Worm (Caenorhabditis elegans): ENCODE measurements around the gene C01G5.25.

C01G5.25 gene

DNA sequence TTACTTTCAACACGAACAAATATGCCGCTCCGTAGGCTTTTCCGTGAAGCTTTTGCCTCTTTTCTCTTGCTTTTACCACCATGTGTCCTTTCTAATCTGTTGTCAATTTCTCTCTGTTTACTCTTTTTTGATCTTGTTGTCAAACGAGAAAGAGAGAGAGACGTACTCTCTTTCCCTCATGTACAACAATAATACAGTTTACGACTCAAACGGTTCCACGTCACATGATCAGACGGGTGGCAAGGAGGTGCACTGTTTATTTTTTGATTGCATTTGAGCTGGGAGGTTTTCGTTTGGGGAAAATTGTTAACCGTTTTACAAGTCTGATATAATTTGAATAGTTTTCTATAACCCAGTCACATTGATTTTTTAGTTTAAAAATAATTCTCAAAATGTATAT, 40.6 kb upstream of the C01G5.25 start:
- TF ChIP-seq elt-2 (tag; optimal IDR thresholded peaks at IDR 0.05) (peak; percentile 58), skn-1 (tag; optimal IDR thresholded peaks at IDR 0.05) (no peak), unc-62 (GFP tag; optimal IDR thresholded peaks at IDR 0.05) (no peak), pqm-1 (tag; optimal IDR thresholded peaks at IDR 0.05) (peak; percentile 56), pha-4 (tag; optimal IDR thresholded peaks at IDR 0.05) (peak; percentile 100)

DNA sequence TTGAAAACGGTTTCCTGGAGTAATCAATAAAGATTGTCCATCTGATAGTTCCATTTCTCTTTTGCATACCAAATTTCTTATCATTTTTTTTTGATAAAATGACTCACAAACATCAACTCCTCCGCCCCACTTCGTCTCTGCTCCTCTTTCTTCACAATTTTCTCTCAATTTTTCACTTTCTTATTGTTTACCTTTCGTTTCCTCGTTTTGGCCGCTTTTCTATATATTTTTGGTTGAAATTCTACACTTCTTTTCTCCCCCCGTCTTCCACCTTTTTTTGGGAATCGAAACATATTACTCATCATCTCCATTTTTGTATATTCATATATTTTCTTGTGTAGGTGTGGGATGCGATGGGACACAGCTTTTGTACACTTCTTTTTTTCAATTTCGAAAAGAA, 38.8 kb upstream of the C01G5.25 start:
- TF ChIP-seq snpc-4 (tag; optimal IDR thresholded peaks at IDR 0.05) (no peak), pqm-1 (tag; optimal IDR thresholded peaks at IDR 0.05) (peak; percentile 58), nhr-23 (tag; optimal IDR thresholded peaks at IDR 0.05) (no peak), egl-5 (tag; optimal IDR thresholded peaks at IDR 0.05) (no peak), elt-2 (tag; optimal IDR thresholded peaks at IDR 0.05) (peak; percentile 80), ceh-16 (tag; optimal IDR thresholded peaks at IDR 0.05) (no peak), pha-4 (tag; optimal IDR thresholded peaks at IDR 0.05) (peak; percentile 72), skn-1 (tag; optimal IDR thresholded peaks at IDR 0.05) (no peak), zag-1 (tag; optimal IDR thresholded peaks at IDR 0.05) (no peak), jun-1 (tag; optimal IDR thresholded peaks at IDR 0.05) (peak; percentile 2)

- TF ChIP-seq elt-2 (tag; optimal IDR thresholded peaks at IDR 0.05) = peak; percentile 36
- TF ChIP-seq ama-1 (optimal IDR thresholded peaks at IDR 0.05) = no peak
Observed at ce11 chrIV:6506424-6506823, 35.1 kb upstream of the C01G5.25 start, which contains the start of gene pqn-89. TSS of gene pqn-89 (plus strand) at chrIV:6506724.

ce11 chrIV:6511767-6512166, 29.7 kb upstream of the C01G5.25 start:
- TF ChIP-seq ceh-16 (tag; optimal IDR thresholded peaks at IDR 0.05) = no peak
- TF ChIP-seq fkh-10 (GFP tag; optimal IDR thresholded peaks at IDR 0.05) = no peak
- TF ChIP-seq mdl-1 (tag; optimal IDR thresholded peaks at IDR 0.05) = no peak
- no peak for TF ChIP-seq unc-39 (tag; optimal IDR thresholded peaks at IDR 0.05)
- TF ChIP-seq elt-3 (tag; optimal IDR thresholded peaks at IDR 0.05) = no peak
- TF ChIP-seq elt-2 (tag; optimal IDR thresholded peaks at IDR 0.05) = no peak
- no peak for TF ChIP-seq lin-15B (tag; optimal IDR thresholded peaks at IDR 0.05)
- TF ChIP-seq sea-2 (GFP tag; optimal IDR thresholded peaks at IDR 0.05) = no peak
- TF ChIP-seq egl-5 (tag; optimal IDR thresholded peaks at IDR 0.05) = no peak
- no peak for TF ChIP-seq jun-1 (tag; optimal IDR thresholded peaks at IDR 0.05)
- TF ChIP-seq hmg-11 (tag; optimal IDR thresholded peaks at IDR 0.05) = no peak
- no peak for TF ChIP-seq ceh-9 (tag; optimal IDR thresholded peaks at IDR 0.05)
- no peak for TF ChIP-seq pha-4 (tag; optimal IDR thresholded peaks at IDR 0.05)
- TF ChIP-seq snpc-4 (tag; optimal IDR thresholded peaks at IDR 0.05) = no peak

DNA sequence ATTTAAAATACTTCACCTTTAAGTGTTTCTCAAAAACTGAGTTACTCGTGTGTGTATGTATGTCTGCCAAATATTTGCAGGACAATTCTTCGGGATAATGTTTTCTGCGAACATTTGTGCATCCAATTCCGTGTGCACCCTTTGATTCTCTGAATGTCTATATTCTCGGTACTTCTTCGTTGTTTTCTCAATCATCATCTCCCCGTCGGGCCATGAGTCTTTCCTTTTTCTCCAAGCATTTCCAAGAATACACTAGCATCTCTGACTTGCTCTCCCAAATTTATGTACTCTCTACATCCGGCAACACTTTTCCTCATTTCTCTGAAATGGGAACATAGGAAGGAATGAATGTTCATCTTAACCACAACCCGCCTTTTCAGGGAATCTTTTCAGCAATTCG, 26.8 kb upstream of the C01G5.25 start:
- TF ChIP-seq nhr-67 (tag; optimal IDR thresholded peaks at IDR 0.05) (no peak), lin-15B (tag; optimal IDR thresholded peaks at IDR 0.05) (no peak), egl-5 (tag; optimal IDR thresholded peaks at IDR 0.05) (no peak), ztf-4 (tag; optimal IDR thresholded peaks at IDR 0.05) (no peak), nhr-11 (tag; optimal IDR thresholded peaks at IDR 0.05) (peak; percentile 81), lsy-12 (tag; optimal IDR thresholded peaks at IDR 0.05) (no peak), nfya-1 (tag; optimal IDR thresholded peaks at IDR 0.05; ENCODE audit: insufficient read depth) (peak; percentile 44), skn-1 (tag; optimal IDR thresholded peaks at IDR 0.05) (no peak), snpc-4 (tag; optimal IDR thresholded peaks at IDR 0.05) (peak; percentile 13), tbx-2 (tag; optimal IDR thresholded peaks at IDR 0.05) (peak; percentile 67), lin-39 (tag; optimal IDR thresholded peaks at IDR 0.05) (peak; percentile 13)

DNA sequence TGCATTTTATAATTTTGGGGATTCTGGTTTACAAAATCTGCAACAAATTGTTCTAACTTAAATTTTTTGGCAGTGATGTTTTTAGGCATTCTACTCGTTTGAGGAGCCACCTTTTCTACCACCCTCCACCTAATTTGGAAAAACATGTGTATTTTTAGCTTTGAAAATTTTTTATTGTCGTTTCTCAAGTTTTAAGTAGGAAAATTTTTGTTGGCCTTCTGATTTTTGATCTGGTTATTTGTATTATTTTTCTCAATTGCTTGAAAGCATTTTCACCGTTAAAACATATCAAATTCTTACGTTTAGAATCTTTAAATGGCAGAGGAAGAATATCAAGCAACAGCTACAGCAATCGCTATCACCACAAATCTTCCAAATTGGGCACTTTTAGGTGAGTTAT, 23.6 kb upstream of the C01G5.25 start, which contains the start of gene C01G5.7:
Gene C01G5.7 (plus strand): TSS at position 301 of the 400 bp plus-strand sequence.
- TF ChIP-seq mdl-1 (tag; optimal IDR thresholded peaks at IDR 0.05) = no peak
- TF ChIP-seq elt-2 (tag; optimal IDR thresholded peaks at IDR 0.05) = no peak
- TF ChIP-seq snpc-4 (tag; optimal IDR thresholded peaks at IDR 0.05) = no peak
- TF ChIP-seq lin-15B (tag; optimal IDR thresholded peaks at IDR 0.05) = no peak
- no peak for TF ChIP-seq nfya-1 (tag; optimal IDR thresholded peaks at IDR 0.05; ENCODE audit: insufficient read depth)
- TF ChIP-seq nhr-237 (tag; optimal IDR thresholded peaks at IDR 0.05) = no peak
- no peak for TF ChIP-seq unc-62 (GFP tag; optimal IDR thresholded peaks at IDR 0.05)
- TF ChIP-seq aly-2 (tag; optimal IDR thresholded peaks at IDR 0.05) = no peak
- no peak for TF ChIP-seq lsy-12 (tag; optimal IDR thresholded peaks at IDR 0.05)
- no peak for TF ChIP-seq eor-1 (tag; optimal IDR thresholded peaks at IDR 0.05)
- TF ChIP-seq zag-1 (tag; optimal IDR thresholded peaks at IDR 0.05) = no peak
- TF ChIP-seq ztf-11 (tag; optimal IDR thresholded peaks at IDR 0.05) = no peak
- no peak for TF ChIP-seq nhr-67 (tag; optimal IDR thresholded peaks at IDR 0.05)
- no peak for TF ChIP-seq ceh-82 (tag; optimal IDR thresholded peaks at IDR 0.05)
- TF ChIP-seq elt-3 (tag; optimal IDR thresholded peaks at IDR 0.05) = no peak
- no peak for TF ChIP-seq ceh-16 (tag; optimal IDR thresholded peaks at IDR 0.05)
- no peak for TF ChIP-seq fkh-2 (tag; optimal IDR thresholded peaks at IDR 0.05)
- TF ChIP-seq nhr-25 (tag; optimal IDR thresholded peaks at IDR 0.05) = no peak
- no peak for TF ChIP-seq nhr-23 (tag; optimal IDR thresholded peaks at IDR 0.05)
